Fruit fly (Drosophila melanogaster): ENCODE results near the gene CG9287.

The CG9287 gene

dm6 chr2L:8694250-8694704 lies 14.7 kb upstream of the CG9287 start (continued):
- peak; percentile 22 for TF ChIP-seq dmrt99B (tag; optimal IDR thresholded peaks at IDR 0.05)
- TF ChIP-seq cwo (GFP tag; optimal IDR thresholded peaks at IDR 0.05): peak; percentile 79
- TF ChIP-seq cg (GFP tag; optimal IDR thresholded peaks at IDR 0.05): peak; percentile 24
- TF ChIP-seq B-H1 (GFP tag; IDR thresholded peaks at IDR 0.05): no peak
- peak; percentile 87 for TF ChIP-seq chinmo (GFP tag; IDR thresholded peaks at IDR 0.05; ENCODE audit: partially characterized antibody)
- peak; percentile 73 for TF ChIP-seq sens (GFP tag)
- no peak for TF ChIP-seq pnt (GFP tag; optimal IDR thresholded peaks at IDR 0.05)
- peak; percentile 19; the same call in 1 of the 2 replicates for TF ChIP-seq vvl (GFP tag; IDR thresholded peaks at IDR 0.05)
- TF ChIP-seq CG7839 (tag; optimal IDR thresholded peaks at IDR 0.05): peak; percentile 7
- TF ChIP-seq CG12071 (GFP tag; optimal IDR thresholded peaks at IDR 0.05): peak; percentile 19
- peak; percentile 11 for TF ChIP-seq NfI (GFP tag; optimal IDR thresholded peaks at IDR 0.05)
- TF ChIP-seq CG7372 (GFP tag; IDR thresholded peaks at IDR 0.05): peak; percentile 63; the same call in 1 of the 2 replicates
- TF ChIP-seq CG12219 (GFP tag; optimal IDR thresholded peaks at IDR 0.05): peak; percentile 43
- TF ChIP-seq MTF-1 (GFP tag; optimal IDR thresholded peaks at IDR 0.05; ENCODE audit: borderline replicate concordance): peak; percentile 12
- peak; percentile 45; the same call in 1 of the 2 replicates for TF ChIP-seq CG9932 (GFP tag; IDR thresholded peaks at IDR 0.05)
- TF ChIP-seq Pdp1 (GFP tag; optimal IDR thresholded peaks at IDR 0.05): peak in 1 of 2 experiments; percentile 34
- TF ChIP-seq CG15479 (GFP tag; optimal IDR thresholded peaks at IDR 0.05): no peak
- peak; percentile 30 for TF ChIP-seq ATbp (GFP tag; optimal IDR thresholded peaks at IDR 0.05)
- peak; percentile 95 for TF ChIP-seq CG34376 (GFP tag; optimal IDR thresholded peaks at IDR 0.05)
- peak; percentile 48 for TF ChIP-seq tap (tag; optimal IDR thresholded peaks at IDR 0.05)
- TF ChIP-seq sug (tag; optimal IDR thresholded peaks at IDR 0.05): peak; percentile 97
- peak; percentile 55 for TF ChIP-seq CrebB (tag; optimal IDR thresholded peaks at IDR 0.05)
- TF ChIP-seq zen2 (GFP tag; IDR thresholded peaks at IDR 0.05; ENCODE audit: partially characterized antibody): peak; percentile 21; the same call in 1 of the 3 replicates
- peak; percentile 24 for TF ChIP-seq kay (GFP tag; optimal IDR thresholded peaks at IDR 0.05)
- no peak for TF ChIP-seq CG8290 (GFP tag; optimal IDR thresholded peaks at IDR 0.05)
- peak in 1 of 2 experiments; percentile 37 for TF ChIP-seq CG8290 (tag; optimal IDR thresholded peaks at IDR 0.05)
- TF ChIP-seq Dref (GFP tag; IDR thresholded peaks at IDR 0.05): no peak
- TF ChIP-seq zfh1 (GFP tag; IDR thresholded peaks at IDR 0.05): 0 out of 3 replicates have a peak, but pooled peaks have one; percentile 45
- TF ChIP-seq otp (GFP tag; IDR thresholded peaks at IDR 0.05): no peak
- TF ChIP-seq BEAF-32 (GFP tag; optimal IDR thresholded peaks at IDR 0.05): no peak
- peak; percentile 35 for TF ChIP-seq ash1 (GFP tag; optimal IDR thresholded peaks at IDR 0.05)
- TF ChIP-seq Stat92E (GFP tag; optimal IDR thresholded peaks at IDR 0.05): peak in 1 of 3 experiments; percentile 6
- TF ChIP-seq ato (GFP tag; IDR thresholded peaks at IDR 0.05; ENCODE audit: partially characterized antibody): no peak
- peak; percentile 13 for TF ChIP-seq CG17359 (tag; optimal IDR thresholded peaks at IDR 0.05)
- peak; percentile 41; the same call in 1 of the 2 replicates for TF ChIP-seq Rfx (GFP tag; IDR thresholded peaks at IDR 0.05)
- peak; percentile 56 for TF ChIP-seq grn (GFP tag; optimal IDR thresholded peaks at IDR 0.05)

dm6 chr2L:8692426-8693180 lies 13.0 kb upstream of the CG9287 start:
- no peak for TF ChIP-seq CG2875 (GFP tag; optimal IDR thresholded peaks at IDR 0.05)
- TF ChIP-seq Gug (GFP tag; IDR thresholded peaks at IDR 0.05): no peak
- peak; percentile 81 for TF ChIP-seq Rfx (GFP tag; IDR thresholded peaks at IDR 0.05)
- no peak for TF ChIP-seq CG2199 (GFP tag; IDR thresholded peaks at IDR 0.05)
- peak; percentile 52; the same call in 1 of the 2 replicates for TF ChIP-seq CG14014 (GFP tag; IDR thresholded peaks at IDR 0.05)
- TF ChIP-seq CG2712 (tag; optimal IDR thresholded peaks at IDR 0.05): no peak
- no peak for TF ChIP-seq H2.0 (GFP tag; IDR thresholded peaks at IDR 0.05)
- no peak for TF ChIP-seq CG1792 (GFP tag; optimal IDR thresholded peaks at IDR 0.05)
- no peak for TF ChIP-seq CG13123 (GFP tag; optimal IDR thresholded peaks at IDR 0.05)
- no peak for TF ChIP-seq scrt (GFP tag; optimal IDR thresholded peaks at IDR 0.05)
- TF ChIP-seq maf-S (GFP tag; optimal IDR thresholded peaks at IDR 0.05): no peak
- no peak for TF ChIP-seq phol (tag; optimal IDR thresholded peaks at IDR 0.05)
- TF ChIP-seq Atf3 (GFP tag; optimal IDR thresholded peaks at IDR 0.05): no peak
- peak; percentile 25 for TF ChIP-seq dmrt99B (tag; optimal IDR thresholded peaks at IDR 0.05)
- TF ChIP-seq NFAT (GFP tag; IDR thresholded peaks at IDR 0.05): peak; percentile 24; the same call in 1 of the 2 replicates
- TF ChIP-seq CG18619 (GFP tag; optimal IDR thresholded peaks at IDR 0.05): no peak

All from whole organism, embryonic.